Worm (Caenorhabditis elegans) whole organism, young adult: ENCODE results near the gene ykt-6.

Source experiments
- B0019.2 ChIP-seq: fragments of 200-800 bp; sonication (Bioruptor generic); conservative IDR thresholded peaks from 2 replicates; pipeline ENCODE4 v1.3.6; 2022; ENCODE audit warnings: missing genetic modification reagents, missing genetic modification characterization, missing compliant biosample characterization
- D2030.7 ChIP-seq: fragments of 200-800 bp; sonication (Bioruptor generic); IDR thresholded peaks from 2 replicates; pipeline ENCODE4 v1.3.6; 2022; ENCODE audit warnings: missing genetic modification reagents, missing genetic modification characterization, missing compliant biosample characterization
- F52B5.7 ChIP-seq: sonication (generic microtip); optimal IDR thresholded peaks from 2 replicates; lab custom pipeline; 2016; ENCODE audit warnings: mild to moderate bottlenecking, missing genetic modification characterization, missing compliant biosample characterization
- ama-1 ChIP-seq, 3 experiments: fragments of 150-350 bp in 1 of 3; sonication (generic microtip) in 2 of 3; optimal IDR thresholded peaks; 2 replicates each; lab custom pipeline; 2014 to 2018; ENCODE audit warnings: missing biosample characterization in 2 of 3, missing genetic modification characterization in 2 of 3, missing genetic modification reagents in 2 of 3
- athp-1 ChIP-seq: sonication (generic microtip); optimal IDR thresholded peaks from 2 replicates; lab custom pipeline; 2017; ENCODE audit warnings: mild to moderate bottlenecking, missing genetic modification characterization, missing compliant biosample characterization
- ceh-58 ChIP-seq: fragments of 200-800 bp; sonication (Bioruptor generic); IDR thresholded peaks from 2 replicates; pipeline ENCODE4 v1.3.6; 2022; ENCODE audit warnings: missing genetic modification characterization, missing compliant biosample characterization
- lsy-27 ChIP-seq: sonication (generic microtip); optimal IDR thresholded peaks from 2 replicates; lab custom pipeline; 2017; ENCODE audit warnings: missing genetic modification characterization, mild to moderate bottlenecking, missing compliant biosample characterization, antibody characterized with exemption, missing genotype, borderline replicate concordance; ENCODE audit not compliant: insufficient read depth
- mes-4 ChIP-seq: sonication (generic microtip); optimal IDR thresholded peaks from 2 replicates; lab custom pipeline; 2016; ENCODE audit warnings: missing genotype, missing genetic modification characterization, missing compliant biosample characterization
- nfyb-1 ChIP-seq: fragments of 200-800 bp; sonication (Bioruptor generic); IDR thresholded peaks from 2 replicates; pipeline ENCODE4 v1.3.6; 2022; ENCODE audit warnings: missing genetic modification reagents, missing genetic modification characterization, missing compliant biosample characterization
- nhr-120 ChIP-seq: fragments of 200-800 bp; sonication (Bioruptor generic); IDR thresholded peaks from 2 replicates; pipeline ENCODE4 v1.3.6; 2022; ENCODE audit warnings: missing genetic modification characterization, missing compliant biosample characterization
- sdz-38 ChIP-seq: sonication (generic microtip); optimal IDR thresholded peaks from 2 replicates; lab custom pipeline; 2016; ENCODE audit warnings: missing genotype, missing genetic modification characterization, missing compliant biosample characterization
- snpc-1.1 ChIP-seq: sonication (generic microtip); optimal IDR thresholded peaks from 2 replicates; lab custom pipeline; 2017; ENCODE audit warnings: missing genetic modification characterization, mild to moderate bottlenecking, missing compliant biosample characterization, antibody characterized with exemption, moderate library complexity, missing genotype, missing genetic modification reagents; ENCODE audit not compliant: insufficient read depth
- snpc-4 ChIP-seq, 5 experiments: fragments of 150-350 bp in 1 of 5; sonication (generic microtip) in 4 of 5; optimal IDR thresholded peaks; 2 replicates each; lab custom pipeline; 2014 to 2018; ENCODE audit warnings: missing genetic modification characterization in 5 of 5, missing biosample characterization in 3 of 5, antibody characterized with exemption in 2 of 5, mild to moderate bottlenecking in 2 of 5, missing compliant biosample characterization in 2 of 5, missing genotype in 2 of 5, moderate library complexity in 2 of 5, missing genetic modification reagents in 1 of 5
- ztf-6 ChIP-seq: fragments of 200-800 bp; sonication (Bioruptor generic); IDR thresholded peaks from 2 replicates; pipeline ENCODE4 v1.3.6; 2022; ENCODE audit warnings: missing genetic modification reagents, missing genetic modification characterization, missing compliant biosample characterization

DNA sequence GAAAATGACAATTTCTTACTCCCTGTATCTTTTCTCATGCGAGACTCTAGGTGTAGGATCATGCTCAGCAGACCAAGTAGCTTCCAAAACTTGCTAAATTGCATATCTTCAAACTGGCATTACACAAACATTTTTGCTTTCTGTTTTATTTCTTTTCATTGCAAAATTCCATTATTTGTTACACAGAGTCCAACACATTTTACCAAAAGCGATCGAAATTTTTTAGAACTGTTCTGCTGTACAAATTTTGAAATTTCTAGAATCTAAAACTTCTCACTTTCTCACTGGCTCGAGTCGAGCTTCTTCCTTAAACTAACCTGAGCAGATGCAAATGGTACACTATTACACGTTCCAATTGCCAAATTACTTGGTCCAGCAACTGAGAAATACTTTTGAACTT, 27.1 kb upstream of the ykt-6 start:
- TF ChIP-seq mes-4 (no peak), athp-1 (tag; lab: Kevin White, UChicago) (no peak), ama-1 (optimal IDR thresholded peaks at IDR 0.05; lab: Kevin White, UChicago) (no peak), ama-1 (GFP tag; optimal IDR thresholded peaks at IDR 0.05; lab: Kevin White, UChicago) (no peak), D2030.7 (GFP tag; lab: Robert Waterston, UW) (no peak), snpc-1.1 (no peak), nhr-120 (GFP tag; lab: Robert Waterston, UW) (no peak), ceh-58 (GFP tag; lab: Robert Waterston, UW) (no peak), sdz-38 (tag; lab: Kevin White, UChicago) (no peak), F52B5.7 (tag; lab: Kevin White, UChicago) (no peak), lsy-27 (tag; lab: Kevin White, UChicago) (no peak), snpc-4 (GFP tag; optimal IDR thresholded peaks at IDR 0.05; lab: Kevin White, UChicago) (no peak), snpc-4 (tag; optimal IDR thresholded peaks at IDR 0.05; lab: Kevin White, UChicago) (no peak), ztf-6 (no peak), B0019.2 (GFP tag; lab: Robert Waterston, UW) (no peak), nfyb-1 (no peak)
